Worm (Caenorhabditis elegans) whole organism, L4 larva: ENCODE measurements around the gene R07C12.3.
"Not testable (repeated sequence)": the region's sequence is repeated elsewhere in the genome, so short reads cannot be mapped to it uniquely, and the experiment has no call there.

ENCODE experiments used
- D1046.2 ChIP-seq: fragments of 200-800 bp; sonication (Bioruptor generic); IDR thresholded peaks from 2 replicates; pipeline ENCODE4 v1.3.6; 2022; ENCODE audit warnings: missing genetic modification characterization, missing compliant biosample characterization
- T26A8.4 ChIP-seq: fragments of 200-800 bp; sonication (Bioruptor generic); IDR thresholded peaks from 2 replicates; pipeline ENCODE4 v1.3.6; 2022; ENCODE audit warnings: missing genetic modification characterization, missing compliant biosample characterization
- Y48G9A.11 ChIP-seq: fragments of 200-800 bp; sonication (Bioruptor generic); IDR thresholded peaks from 2 replicates; pipeline ENCODE4 v1.3.6; 2022; ENCODE audit warnings: missing genetic modification reagents, missing genetic modification characterization, missing compliant biosample characterization
- ZK337.2 ChIP-seq: fragments of 200-800 bp; sonication (Bioruptor generic); IDR thresholded peaks from 2 replicates; pipeline ENCODE4 v1.3.6; 2022; ENCODE audit warnings: missing genetic modification reagents, missing genetic modification characterization, missing compliant biosample characterization
- arid-1 ChIP-seq: fragments of 200-800 bp; sonication (Bioruptor generic); conservative IDR thresholded peaks from 2 replicates; pipeline ENCODE4 v1.3.6; 2022; ENCODE audit warnings: missing genetic modification reagents, missing genetic modification characterization, missing compliant biosample characterization
- ceh-20 ChIP-seq: fragments of 200-800 bp; sonication (Bioruptor generic); IDR thresholded peaks from 2 replicates; pipeline ENCODE4 v1.3.6; 2022; ENCODE audit warnings: missing genetic modification reagents, missing genetic modification characterization, missing compliant biosample characterization
- ctbp-1 ChIP-seq: fragments of 200-800 bp; sonication (Bioruptor generic); IDR thresholded peaks from 2 replicates; pipeline ENCODE4 v1.3.6; 2022; ENCODE audit warnings: missing genetic modification reagents, missing genetic modification characterization, missing compliant biosample characterization
- daf-8 ChIP-seq: fragments of 200-800 bp; sonication (Bioruptor generic); IDR thresholded peaks from 2 replicates; pipeline ENCODE4 v1.3.6; 2022; ENCODE audit warnings: missing genetic modification characterization, missing compliant biosample characterization
- dmd-6 ChIP-seq: fragments of 200-800 bp; sonication (Bioruptor generic); IDR thresholded peaks from 2 replicates; pipeline ENCODE4 v1.3.6; 2022; ENCODE audit warnings: missing genetic modification reagents, missing genetic modification characterization, missing compliant biosample characterization
- dmd-8 ChIP-seq: fragments of 200-800 bp; sonication (Bioruptor generic); IDR thresholded peaks from 2 replicates; pipeline ENCODE4 v1.3.6; 2022; ENCODE audit warnings: missing genetic modification characterization, missing compliant biosample characterization
- dmd-9 ChIP-seq: fragments of 200-800 bp; sonication (Bioruptor generic); IDR thresholded peaks from 2 replicates; pipeline ENCODE4 v1.3.6; 2022; ENCODE audit warnings: missing genetic modification reagents, missing genetic modification characterization, missing compliant biosample characterization
- dpl-1 ChIP-seq: fragments of 150-350 bp; optimal IDR thresholded peaks from 2 replicates; lab custom pipeline; 2014; ENCODE audit warnings: missing biosample characterization, missing genetic modification reagents, missing genetic modification characterization
- egl-43 ChIP-seq: fragments of 200-800 bp; sonication (Bioruptor generic); IDR thresholded peaks from 2 replicates; pipeline ENCODE4 v1.3.6; 2022; ENCODE audit warnings: missing genetic modification reagents, missing genetic modification characterization, missing compliant biosample characterization
- hlh-11 ChIP-seq: fragments of 200-800 bp; sonication (Bioruptor generic); optimal IDR thresholded peaks from 2 replicates; lab custom pipeline; 2018; ENCODE audit warnings: mild to moderate bottlenecking, missing genetic modification characterization, missing compliant biosample characterization
- hmg-1.1 ChIP-seq: fragments of 200-800 bp; sonication (Bioruptor generic); IDR thresholded peaks from 2 replicates; pipeline ENCODE4 v1.3.6; 2022; ENCODE audit warnings: missing genetic modification reagents, missing genetic modification characterization, missing compliant biosample characterization
- lin-1 ChIP-seq: fragments of 200-800 bp; sonication (Bioruptor generic); IDR thresholded peaks from 2 replicates; pipeline ENCODE4 v1.3.6; 2022; ENCODE audit warnings: missing genetic modification reagents, missing genetic modification characterization, missing compliant biosample characterization
- lin-29 ChIP-seq: fragments of 200-800 bp; sonication (Bioruptor generic); IDR thresholded peaks from 2 replicates; pipeline ENCODE4 v1.3.6; 2022; ENCODE audit warnings: missing genetic modification reagents, missing genetic modification characterization, missing compliant biosample characterization
- lin-38 ChIP-seq: fragments of 200-800 bp; sonication (Bioruptor generic); IDR thresholded peaks from 2 replicates; pipeline ENCODE4 v1.3.6; 2022; ENCODE audit warnings: missing genetic modification reagents, missing genetic modification characterization, missing compliant biosample characterization
- lsy-2 ChIP-seq, 2 experiments: fragments of 150-350 bp in 1 of 2; sonication (generic microtip) in 1 of 2; optimal IDR thresholded peaks; 2 replicates each; lab custom pipeline; 2014 to 2017; ENCODE audit warnings: missing biosample characterization in 2 of 2, missing genetic modification characterization in 2 of 2
- madf-5 ChIP-seq, 2 experiments: fragments of 200-800 bp; sonication (Bioruptor generic); IDR thresholded peaks; 2 replicates each; pipeline ENCODE4 v1.3.6; 2022; ENCODE audit warnings: missing compliant biosample characterization in 2 of 2, missing genetic modification characterization in 2 of 2
- madf-9 ChIP-seq: fragments of 200-800 bp; sonication (Bioruptor generic); conservative IDR thresholded peaks from 2 replicates; pipeline ENCODE4 v1.3.6; 2022; ENCODE audit warnings: missing genetic modification reagents, missing genetic modification characterization, missing compliant biosample characterization
- mdt-29 ChIP-seq: fragments of 200-800 bp; sonication (Bioruptor generic); IDR thresholded peaks from 2 replicates; pipeline ENCODE4 v1.3.6; 2022; ENCODE audit warnings: missing genetic modification reagents, missing genetic modification characterization, missing compliant biosample characterization
- mes-2 ChIP-seq: sonication (generic microtip); optimal IDR thresholded peaks from 2 replicates; lab custom pipeline; 2016; ENCODE audit warnings: missing genotype, mild to moderate bottlenecking, missing genetic modification characterization, missing compliant biosample characterization; ENCODE audit not compliant: poor library complexity, severe bottlenecking
- mxl-2 ChIP-seq: fragments of 200-800 bp; sonication (Bioruptor generic); conservative IDR thresholded peaks from 2 replicates; pipeline ENCODE4 v1.3.6; 2022; ENCODE audit warnings: missing genetic modification reagents, missing genetic modification characterization, missing compliant biosample characterization
- nhr-28 ChIP-seq: fragments of 150-350 bp; optimal IDR thresholded peaks from 2 replicates; lab custom pipeline; 2014; ENCODE audit warnings: missing biosample characterization, missing genetic modification characterization
- nhr-41 ChIP-seq: fragments of 200-800 bp; sonication (Bioruptor generic); IDR thresholded peaks from 2 replicates; pipeline ENCODE4 v1.3.6; 2022; ENCODE audit warnings: missing genetic modification reagents, missing genetic modification characterization, missing compliant biosample characterization
- nhr-42 ChIP-seq: fragments of 200-800 bp; sonication (Bioruptor generic); IDR thresholded peaks from 2 replicates; pipeline ENCODE4 v1.3.6; 2022; ENCODE audit warnings: missing genetic modification characterization, missing compliant biosample characterization
- pha-4 ChIP-seq, 2 experiments: fragments of 150-350 bp in 1 of 2; fragments of 200-800 bp in 1 of 2; sonication (Bioruptor generic) in 1 of 2; IDR thresholded peaks in 1 of 2; optimal IDR thresholded peaks in 1 of 2; 2 replicates each; pipeline versions ENCODE4 v1.3.6 to Lab custom; 2014 to 2022; ENCODE audit warnings: missing genetic modification characterization in 2 of 2, missing genetic modification reagents in 2 of 2, missing biosample characterization in 1 of 2, missing compliant biosample characterization in 1 of 2
- php-3 ChIP-seq: fragments of 200-800 bp; sonication (Bioruptor generic); IDR thresholded peaks from 2 replicates; pipeline ENCODE4 v1.3.6; 2022; ENCODE audit warnings: missing genetic modification reagents, missing genetic modification characterization, missing compliant biosample characterization
- rbr-2 ChIP-seq: sonication (generic microtip); optimal IDR thresholded peaks from 2 replicates; lab custom pipeline; 2016; ENCODE audit warnings: missing genotype, missing genetic modification characterization, missing compliant biosample characterization
- saeg-2 ChIP-seq: fragments of 200-800 bp; sonication (Bioruptor generic); IDR thresholded peaks from 2 replicates; pipeline ENCODE4 v1.3.6; 2022; ENCODE audit warnings: missing genetic modification reagents, missing genetic modification characterization, missing compliant biosample characterization
- set-16 ChIP-seq: fragments of 200-800 bp; sonication (Bioruptor generic); IDR thresholded peaks from 2 replicates; pipeline ENCODE4 v1.3.6; 2022; ENCODE audit warnings: missing genetic modification reagents, missing genetic modification characterization, missing compliant biosample characterization
- tra-1 ChIP-seq: fragments of 200-800 bp; sonication (Bioruptor generic); IDR thresholded peaks from 2 replicates; pipeline ENCODE4 v1.3.6; 2022; ENCODE audit warnings: missing genetic modification reagents, missing genetic modification characterization, missing compliant biosample characterization
- vab-7 ChIP-seq: fragments of 200-800 bp; sonication (Bioruptor generic); IDR thresholded peaks from 2 replicates; pipeline ENCODE4 v1.3.6; 2022; ENCODE audit warnings: missing genetic modification reagents, missing genetic modification characterization, missing compliant biosample characterization
- zfp-3 ChIP-seq: fragments of 200-800 bp; sonication (Bioruptor generic); conservative IDR thresholded peaks from 2 replicates; pipeline ENCODE4 v1.3.6; 2022; ENCODE audit warnings: missing genetic modification reagents, missing genetic modification characterization, missing compliant biosample characterization

Gene R07C12.3

ce11 chrIV:4178424-4178823 is 33.5 kb downstream of the R07C12.3 start, which contains the start of gene tsen-34:
Gene tsen-34 (plus strand): TSS chrIV:4178457.
- TF ChIP-seq nhr-41, result no peak
- TF ChIP-seq nhr-28 (tag; lab: Kevin White, UChicago), result no peak
- 0 out of 2 replicates have a peak, but pooled peaks have one; percentile 19 for TF ChIP-seq Y48G9A.11 (GFP tag; lab: Robert Waterston, UW)
- TF ChIP-seq mxl-2 (GFP tag; lab: Robert Waterston, UW), result no peak

ce11 chrIV:4180032-4180431 is 35.1 kb downstream of the R07C12.3 start:
- peak; percentile 87 for TF ChIP-seq lin-38
- 0 out of 2 replicates have a peak, but pooled peaks have one; percentile 25 for TF ChIP-seq hmg-1.1

ce11 chrIV:4184767-4185166 is 39.9 kb downstream of the R07C12.3 start:
- TF ChIP-seq ZK337.2 (GFP tag; lab: Robert Waterston, UW) (peak; percentile 82), dmd-9 (GFP tag; lab: Robert Waterston, UW) (peak; percentile 95), lin-38 (peak; percentile 100), nhr-42 (GFP tag; lab: Robert Waterston, UW) (peak; percentile 97), D1046.2 (GFP tag; lab: Robert Waterston, UW) (peak; percentile 96), dpl-1 (peak; percentile 33), dmd-6 (GFP tag; lab: Robert Waterston, UW) (peak; percentile 95), mdt-29 (peak; percentile 83), daf-8 (peak; percentile 82; the same call in 1 of the 2 replicates), tra-1 (GFP tag; lab: Robert Waterston, UW) (peak; percentile 95), egl-43 (GFP tag; lab: Robert Waterston, UW) (peak; percentile 95), ceh-20 (GFP tag; lab: Robert Waterston, UW) (peak; percentile 98), dmd-8 (GFP tag; lab: Robert Waterston, UW) (0 out of 2 replicates have a peak, but pooled peaks have one; percentile 12), saeg-2 (GFP tag; lab: Robert Waterston, UW) (peak; percentile 88), pha-4 (GFP tag; IDR thresholded peaks at IDR 0.05; lab: Robert Waterston, UW) (peak; percentile 85), T26A8.4 (GFP tag; lab: Robert Waterston, UW) (peak; percentile 96), lin-1 (GFP tag; lab: Robert Waterston, UW) (0 out of 2 replicates have a peak, but pooled peaks have one; percentile 43), ctbp-1 (peak; percentile 92), mes-2 (peak; percentile 53), madf-5 (GFP tag; IDR thresholded peaks at IDR 0.05; lab: Robert Waterston, UW) (peak in 1 of 2 experiments; percentile 88; a peak in 2 of 4 replicates), hlh-11 (tag; lab: Kevin White, UChicago) (peak; percentile 3), lsy-2 (tag; optimal IDR thresholded peaks at IDR 0.05; lab: Kevin White, UChicago) (peak; percentile 28 to 77), php-3 (GFP tag; lab: Robert Waterston, UW) (peak; percentile 92), zfp-3 (peak; percentile 93), set-16 (GFP tag; lab: Robert Waterston, UW) (peak; percentile 51; the same call in 1 of the 2 replicates), madf-9 (peak; percentile 83), mxl-2 (GFP tag; lab: Robert Waterston, UW) (0 out of 2 replicates have a peak, but pooled peaks have one; percentile 14), Y48G9A.11 (GFP tag; lab: Robert Waterston, UW) (peak; percentile 70), vab-7 (GFP tag; lab: Robert Waterston, UW) (peak; percentile 81), lin-29 (GFP tag; lab: Robert Waterston, UW) (peak; percentile 98), rbr-2 (tag; lab: Kevin White, UChicago) (peak; percentile 32), hmg-1.1 (peak; percentile 98), arid-1 (peak; percentile 84), nhr-41 (0 out of 2 replicates have a peak, but pooled peaks have one; percentile 30)
- TF ChIP-seq pha-4 (tag; optimal IDR thresholded peaks at IDR 0.05; lab: Kevin White, UChicago), result not testable (repeated sequence)
